Worm (Caenorhabditis elegans) whole organism, L1 larva: ENCODE measurements around the gene F08F3.6.

Experiments
- C16A3.4 ChIP-seq: fragments of 150-350 bp; optimal IDR thresholded peaks from 2 replicates; lab custom pipeline; 2014; ENCODE audit warnings: missing biosample characterization, missing genetic modification characterization
- C34B4.2 ChIP-seq: sonication (generic microtip); optimal IDR thresholded peaks from 2 replicates; lab custom pipeline; 2017; ENCODE audit warnings: mild to moderate bottlenecking, missing genetic modification characterization, missing compliant biosample characterization
- Y116A8C.19 ChIP-seq: sonication (generic microtip); optimal IDR thresholded peaks from 2 replicates; lab custom pipeline; 2016; ENCODE audit warnings: missing compliant biosample characterization, missing genetic modification characterization, borderline replicate concordance
- aha-1 ChIP-seq: fragments of 150-350 bp; optimal IDR thresholded peaks from 2 replicates; lab custom pipeline; 2014; ENCODE audit warnings: missing biosample characterization, missing genetic modification characterization
- aly-2 ChIP-seq: fragments of 150-350 bp; optimal IDR thresholded peaks from 2 replicates; lab custom pipeline; 2014; ENCODE audit warnings: missing biosample characterization, missing genetic modification characterization
- blmp-1 ChIP-seq: fragments of 150-350 bp; optimal IDR thresholded peaks from 2 replicates; lab custom pipeline; 2014; ENCODE audit warnings: missing biosample characterization, missing genetic modification characterization
- ceh-82 ChIP-seq, 3 experiments: fragments of 150-350 bp in 1 of 3; sonication (generic microtip) in 2 of 3; optimal IDR thresholded peaks; 2 replicates each; lab custom pipeline; 2014 to 2017; ENCODE audit warnings: missing biosample characterization in 3 of 3, missing genetic modification characterization in 3 of 3
- dpl-1 ChIP-seq, 3 experiments: fragments of 150-350 bp in 2 of 3; sonication (generic microtip) in 1 of 3; optimal IDR thresholded peaks; 2 replicates each; lab custom pipeline; 2014 to 2017; ENCODE audit warnings: missing biosample characterization in 3 of 3, missing genetic modification characterization in 3 of 3, missing genetic modification reagents in 3 of 3
- dsc-1 ChIP-seq: sonication (generic microtip); optimal IDR thresholded peaks from 2 replicates; lab custom pipeline; 2016; ENCODE audit warnings: mild to moderate bottlenecking, missing genetic modification characterization, missing compliant biosample characterization
- efl-1 ChIP-seq, 4 experiments: fragments of 150-350 bp; optimal IDR thresholded peaks in 3 of 4; peaks in 1 of 4; 1 replicate in 1 of 4; 2 replicates in 3 of 4; lab custom pipeline; 2014; ENCODE audit warnings: missing biosample characterization in 2 of 4, missing genetic modification characterization in 2 of 4, missing genetic modification reagents in 2 of 4
- efl-3 ChIP-seq: fragments of 200-800 bp; sonication (Bioruptor generic); optimal IDR thresholded peaks from 2 replicates; lab custom pipeline; 2018; ENCODE audit warnings: mild to moderate bottlenecking, missing genetic modification characterization, missing compliant biosample characterization
- elt-2 ChIP-seq: sonication (generic microtip); optimal IDR thresholded peaks from 2 replicates; lab custom pipeline; 2016; ENCODE audit warnings: missing genetic modification characterization, mild to moderate bottlenecking, inconsistent platforms, missing compliant biosample characterization, missing genetic modification reagents
- fkh-4 ChIP-seq: sonication (generic microtip); optimal IDR thresholded peaks from 2 replicates; lab custom pipeline; 2016; ENCODE audit warnings: missing compliant biosample characterization, missing genetic modification characterization, borderline replicate concordance
- fkh-8 ChIP-seq: sonication (generic microtip); optimal IDR thresholded peaks from 2 replicates; lab custom pipeline; 2016; ENCODE audit warnings: mild to moderate bottlenecking, missing genetic modification characterization, missing compliant biosample characterization
- fos-1 ChIP-seq: fragments of 150-350 bp; optimal IDR thresholded peaks from 2 replicates; lab custom pipeline; 2014; ENCODE audit warnings: missing biosample characterization, missing genetic modification characterization
- grh-1 ChIP-seq: fragments of 200-800 bp; sonication (Bioruptor generic); IDR thresholded peaks from 2 replicates; pipeline ENCODE4 v1.3.6; 2022; ENCODE audit warnings: missing genetic modification reagents, missing genetic modification characterization, missing compliant biosample characterization
- hpl-2 ChIP-seq: fragments of 150-350 bp; optimal IDR thresholded peaks from 2 replicates; lab custom pipeline; 2014; ENCODE audit warnings: missing biosample characterization, missing genetic modification reagents, missing genetic modification characterization
- lin-13 ChIP-seq: fragments of 150-350 bp; optimal IDR thresholded peaks from 2 replicates; lab custom pipeline; 2014; ENCODE audit warnings: missing biosample characterization, missing genetic modification reagents, missing genetic modification characterization
- lin-14 ChIP-seq: fragments of 200-800 bp; sonication (Bioruptor generic); optimal IDR thresholded peaks from 2 replicates; lab custom pipeline; 2018; ENCODE audit warnings: mild to moderate bottlenecking, missing genetic modification characterization, moderate library complexity, missing compliant biosample characterization
- lin-15B ChIP-seq: fragments of 150-350 bp; sonication (generic microtip); optimal IDR thresholded peaks from 3 replicates; lab custom pipeline; 2014; ENCODE audit warnings: missing biosample characterization, missing genetic modification characterization
- lin-35 ChIP-seq, 2 experiments: fragments of 150-350 bp; optimal IDR thresholded peaks; 2 replicates each; lab custom pipeline; 2014; ENCODE audit warnings: missing biosample characterization in 2 of 2, missing genetic modification characterization in 2 of 2, missing genetic modification reagents in 2 of 2
- lsy-2 ChIP-seq, 2 experiments: fragments of 150-350 bp; optimal IDR thresholded peaks; 2 replicates each; lab custom pipeline; 2014; ENCODE audit warnings: missing biosample characterization in 2 of 2, missing genetic modification characterization in 2 of 2
- mab-9 ChIP-seq: fragments of 200-800 bp; sonication (Bioruptor generic); IDR thresholded peaks from 2 replicates; pipeline ENCODE4 v1.3.6; 2022; ENCODE audit warnings: missing genetic modification reagents, missing genetic modification characterization, missing compliant biosample characterization
- mdl-1 ChIP-seq, 2 experiments: fragments of 150-350 bp; optimal IDR thresholded peaks; 2 replicates each; lab custom pipeline; 2014 to 2017; ENCODE audit warnings: missing biosample characterization in 2 of 2, missing genetic modification characterization in 2 of 2, inconsistent platforms in 1 of 2
- nhr-12 ChIP-seq: sonication (generic microtip); optimal IDR thresholded peaks from 2 replicates; lab custom pipeline; 2017; ENCODE audit warnings: missing biosample characterization, missing genetic modification characterization
- nhr-76 ChIP-seq: sonication (generic microtip); optimal IDR thresholded peaks from 2 replicates; lab custom pipeline; 2017; ENCODE audit warnings: missing biosample characterization, missing genetic modification characterization
- nhr-84 ChIP-seq: sonication (generic microtip); optimal IDR thresholded peaks from 2 replicates; lab custom pipeline; 2017; ENCODE audit warnings: missing biosample characterization, missing genetic modification characterization
- nhr-90 ChIP-seq: sonication (generic microtip); optimal IDR thresholded peaks from 2 replicates; lab custom pipeline; 2016; ENCODE audit warnings: mild to moderate bottlenecking, missing genetic modification characterization, missing compliant biosample characterization; ENCODE audit not compliant: poor library complexity
- pag-3 ChIP-seq: sonication (generic microtip); optimal IDR thresholded peaks from 2 replicates; lab custom pipeline; 2017; ENCODE audit warnings: missing genetic modification characterization, mild to moderate bottlenecking, missing compliant biosample characterization, antibody characterized with exemption, borderline replicate concordance; ENCODE audit not compliant: insufficient read depth
- pax-3 ChIP-seq: fragments of 200-800 bp; sonication (Bioruptor generic); optimal IDR thresholded peaks from 2 replicates; lab custom pipeline; 2018; ENCODE audit warnings: mild to moderate bottlenecking, missing genetic modification characterization, moderate library complexity, missing compliant biosample characterization
- pqm-1 ChIP-seq: sonication (generic microtip); optimal IDR thresholded peaks from 3 replicates; lab custom pipeline; 2017; ENCODE audit warnings: missing biosample characterization, missing genetic modification characterization
- snpc-4 ChIP-seq: fragments of 150-350 bp; optimal IDR thresholded peaks from 2 replicates; lab custom pipeline; 2014; ENCODE audit warnings: missing biosample characterization, missing genetic modification characterization
- sptf-1 ChIP-seq: fragments of 150-350 bp; optimal IDR thresholded peaks from 2 replicates; lab custom pipeline; 2014; ENCODE audit warnings: missing biosample characterization, missing genetic modification characterization
- sup-37 ChIP-seq: fragments of 200-800 bp; sonication (Bioruptor generic); optimal IDR thresholded peaks from 2 replicates; lab custom pipeline; 2018; ENCODE audit warnings: mild to moderate bottlenecking, missing genetic modification characterization, missing compliant biosample characterization
- swsn-7 ChIP-seq: sonication (generic microtip); optimal IDR thresholded peaks from 2 replicates; lab custom pipeline; 2016; ENCODE audit warnings: missing genetic modification characterization, missing compliant biosample characterization
- tlp-1 ChIP-seq: fragments of 150-350 bp; optimal IDR thresholded peaks from 2 replicates; lab custom pipeline; 2014; ENCODE audit warnings: missing biosample characterization, missing genetic modification characterization
- unc-30 ChIP-seq: sonication (generic microtip); optimal IDR thresholded peaks from 2 replicates; lab custom pipeline; 2017; ENCODE audit warnings: missing biosample characterization, missing genetic modification characterization
- unc-62 ChIP-seq: fragments of 150-350 bp; optimal IDR thresholded peaks from 2 replicates; lab custom pipeline; 2014; ENCODE audit warnings: missing biosample characterization, missing genetic modification reagents, missing genetic modification characterization
- unc-98 ChIP-seq: fragments of 200-800 bp; sonication (Bioruptor generic); IDR thresholded peaks from 2 replicates; pipeline ENCODE4 v1.3.6; 2022; ENCODE audit warnings: missing genetic modification characterization, missing compliant biosample characterization
- xbp-1 ChIP-seq: sonication (generic microtip); optimal IDR thresholded peaks from 2 replicates; lab custom pipeline; 2016; ENCODE audit warnings: missing genetic modification characterization, missing compliant biosample characterization
- zag-1 ChIP-seq: fragments of 150-350 bp; optimal IDR thresholded peaks from 2 replicates; lab custom pipeline; 2014; ENCODE audit warnings: missing biosample characterization, missing genetic modification characterization
- zip-4 ChIP-seq: fragments of 200-800 bp; sonication (Bioruptor generic); optimal IDR thresholded peaks from 2 replicates; lab custom pipeline; 2018; ENCODE audit warnings: mild to moderate bottlenecking, missing genetic modification characterization, moderate library complexity, missing compliant biosample characterization
- ztf-4 ChIP-seq: fragments of 150-350 bp; optimal IDR thresholded peaks from 2 replicates; lab custom pipeline; 2014; ENCODE audit warnings: missing biosample characterization, missing genetic modification characterization

The F08F3.6 gene

DNA sequence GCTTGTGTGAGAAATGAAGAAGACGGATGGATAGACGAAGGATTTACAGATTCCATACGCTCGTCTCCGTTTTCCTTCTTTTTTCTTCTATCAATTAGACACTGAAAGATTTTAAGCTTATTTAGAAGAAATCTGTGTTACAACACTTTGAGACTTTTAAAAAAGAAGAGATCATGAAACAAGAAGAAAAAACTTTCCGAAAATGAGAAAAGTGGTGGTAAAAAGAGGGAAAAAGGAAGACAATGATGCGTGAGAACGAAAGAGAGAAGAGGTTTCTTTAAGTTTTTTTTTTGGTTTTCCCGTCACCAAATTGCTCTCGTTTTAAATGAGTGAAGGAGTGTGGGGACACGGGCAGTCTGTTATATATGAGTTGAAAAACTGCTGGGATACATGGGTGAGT is 33.7 kb upstream of the F08F3.6 start, which contains the start of gene glc-3:
Gene glc-3, minus strand, starts transcription at position 101 of the 400 bp plus-strand sequence.
- TF ChIP-seq lin-15B (tag; lab: Kevin White, UChicago) (no peak), swsn-7 (tag; lab: Kevin White, UChicago) (no peak), ztf-4 (no peak), lsy-2 (tag; optimal IDR thresholded peaks at IDR 0.05; lab: Kevin White, UChicago) (no peak), nhr-76 (tag; lab: Kevin White, UChicago) (no peak), fkh-8 (no peak), mab-9 (GFP tag; lab: Robert Waterston, UW) (no peak), mdl-1 (tag; optimal IDR thresholded peaks at IDR 0.05; lab: Kevin White, UChicago) (no peak), sptf-1 (tag; lab: Kevin White, UChicago) (no peak)

DNA sequence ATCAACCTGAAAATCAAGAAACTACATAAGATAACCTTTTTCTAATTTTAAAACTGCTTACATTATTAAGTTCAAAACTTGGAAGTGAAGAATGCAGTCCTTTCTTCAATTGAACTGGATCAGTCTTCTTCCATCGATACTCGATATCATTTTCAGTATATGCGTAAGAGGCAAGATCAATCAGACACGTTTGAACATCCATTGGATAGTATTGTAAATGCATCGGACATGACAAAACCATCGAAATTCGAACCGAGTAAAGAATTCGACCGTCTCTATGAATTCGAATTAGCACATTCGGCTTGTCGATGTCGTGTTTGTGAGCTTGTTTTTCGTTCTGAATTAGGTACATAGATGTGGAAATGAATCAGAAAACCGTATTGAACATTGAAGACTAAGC is 30.9 kb upstream of the F08F3.6 start:
- TF ChIP-seq zip-4 (GFP tag; lab: Kevin White, UChicago) (no peak), blmp-1 (tag; lab: Kevin White, UChicago) (no peak), C16A3.4 (tag; lab: Kevin White, UChicago) (no peak), C34B4.2 (no peak), lin-15B (tag; lab: Kevin White, UChicago) (no peak), xbp-1 (tag; lab: Kevin White, UChicago) (no peak), swsn-7 (tag; lab: Kevin White, UChicago) (no peak), lin-13 (GFP tag; lab: Kevin White, UChicago) (no peak), unc-98 (GFP tag; lab: Robert Waterston, UW) (no peak), nhr-90 (tag; lab: Kevin White, UChicago) (no peak), efl-3 (no peak), lsy-2 (tag; optimal IDR thresholded peaks at IDR 0.05; lab: Kevin White, UChicago) (no peak), sup-37 (no peak), efl-1 (optimal IDR thresholded peaks at IDR 0.05; lab: Kevin White, UChicago) (no peak), efl-1 (GFP tag; optimal IDR thresholded peaks at IDR 0.05 in 1 of 2; lab: Kevin White, UChicago) (no peak), sptf-1 (tag; lab: Kevin White, UChicago) (no peak), dpl-1 (GFP tag; optimal IDR thresholded peaks at IDR 0.05; lab: Kevin White, UChicago) (no peak), snpc-4 (no peak), lin-14 (no peak), lin-35 (GFP tag; optimal IDR thresholded peaks at IDR 0.05; lab: Kevin White, UChicago) (no peak), Y116A8C.19 (tag; lab: Kevin White, UChicago) (no peak)

ce11 chrV:5447057-5447456 is 27.2 kb upstream of the F08F3.6 start:
- no peak for TF ChIP-seq elt-2 (tag; lab: Kevin White, UChicago)
- peak; percentile 63 for TF ChIP-seq fkh-4 (tag; lab: Kevin White, UChicago)
- TF ChIP-seq dsc-1 (tag; lab: Kevin White, UChicago), result peak; percentile 89
- TF ChIP-seq unc-30 (tag; lab: Kevin White, UChicago), result no peak
- no peak for TF ChIP-seq ceh-82 (tag; optimal IDR thresholded peaks at IDR 0.05; lab: Kevin White, UChicago)
- TF ChIP-seq, all 84 proteins: peak for 2

- no peak for TF ChIP-seq nhr-84
- no peak for TF ChIP-seq pqm-1 (tag; lab: Kevin White, UChicago)
- no peak for TF ChIP-seq aha-1 (tag; lab: Kevin White, UChicago)
- TF ChIP-seq fos-1 (tag; lab: Kevin White, UChicago), result no peak
- TF ChIP-seq nhr-12 (tag; lab: Kevin White, UChicago), result no peak
- no peak for TF ChIP-seq tlp-1 (tag; lab: Kevin White, UChicago)
- TF ChIP-seq hpl-2 (GFP tag; lab: Kevin White, UChicago), result no peak
- TF ChIP-seq zag-1 (tag; lab: Kevin White, UChicago), result no peak
- no peak for TF ChIP-seq sup-37
- TF ChIP-seq pax-3 (tag; lab: Kevin White, UChicago), result no peak
- no peak for TF ChIP-seq aly-2 (tag; lab: Kevin White, UChicago)
- no peak for TF ChIP-seq grh-1 (GFP tag; lab: Robert Waterston, UW)
- TF ChIP-seq unc-62, result no peak
- no peak for TF ChIP-seq pag-3 (tag; lab: Kevin White, UChicago)
- TF ChIP-seq nhr-76 (tag; lab: Kevin White, UChicago), result no peak
- no peak for TF ChIP-seq lin-14
- TF ChIP-seq dpl-1 (GFP tag; optimal IDR thresholded peaks at IDR 0.05; lab: Kevin White, UChicago), result no peak
Measured at ce11 chrV:5445839-5446238, 26.0 kb upstream of the F08F3.6 start, which contains the start of gene F08F3.1. Gene F08F3.1, plus strand, starts transcription at chrV:5446139.
